Worm (Caenorhabditis elegans) whole organism, early embryonic: Measurements from ENCODE around the gene F53A9.8.

Experiments
- ama-1 ChIP-seq: fragments of 150-350 bp; optimal IDR thresholded peaks from 2 replicates; lab custom pipeline; 2014
- hmbx-1 ChIP-seq: sonication (generic microtip); optimal IDR thresholded peaks from 2 replicates; lab custom pipeline; 2016; ENCODE audit warnings: mild to moderate bottlenecking, missing genetic modification characterization, missing compliant biosample characterization
- pes-1 ChIP-seq: fragments of 200-800 bp; sonication (Bioruptor generic); IDR thresholded peaks from 2 replicates; pipeline ENCODE4 v1.3.6; 2022; ENCODE audit warnings: missing genetic modification reagents, missing genetic modification characterization, missing compliant biosample characterization

ce11 chrX:8709424-8709823, 9.3 kb downstream of the F53A9.8 start, which contains the start of gene kreg-1:
- TF ChIP-seq pes-1: no peak
- TF ChIP-seq hmbx-1 (tag; lab: Kevin White, UChicago): no peak
- TF ChIP-seq ama-1 (lab: Kevin White, UChicago): no peak
